Fruit fly (Drosophila melanogaster) whole organism, adult: Measurements from ENCODE around the gene CG6696.

Source experiments
- CG14711 ChIP-seq: fragments of 200-800 bp; sonication (Bioruptor generic); optimal IDR thresholded peaks from 2 replicates; lab custom pipeline; 2018; ENCODE audit warnings: missing biosample characterization, mild to moderate bottlenecking, missing genetic modification characterization, moderate library complexity
- CG33017 ChIP-seq: fragments of 200-800 bp; sonication (Bioruptor generic); optimal IDR thresholded peaks from 2 replicates; lab custom pipeline; 2018; ENCODE audit warnings: missing biosample characterization, mild to moderate bottlenecking, missing genetic modification characterization, moderate library complexity
- Hr96 ChIP-seq: fragments of 200-800 bp; sonication (Bioruptor generic); optimal IDR thresholded peaks from 2 replicates; lab custom pipeline; 2016; ENCODE audit warnings: missing biosample characterization, missing genetic modification characterization
- Mnt ChIP-seq: fragments of 200-800 bp; sonication (Bioruptor generic); optimal IDR thresholded peaks from 2 replicates; lab custom pipeline; 2016; ENCODE audit warnings: missing biosample characterization, mild to moderate bottlenecking, missing genetic modification characterization
- cnc ChIP-seq, 2 experiments: fragments of >200 bp; optimal IDR thresholded peaks; 2 replicates each; lab custom pipeline; 2017
- kay ChIP-seq: fragments of 200-800 bp; sonication (Bioruptor generic); peaks from one replicate; lab custom pipeline; 2016; ENCODE audit warnings: missing biosample characterization, missing genetic modification characterization, borderline replicate concordance
- pad ChIP-seq: fragments of 200-800 bp; sonication (Bioruptor generic); optimal IDR thresholded peaks from 3 replicates; lab custom pipeline; 2017; ENCODE audit warnings: missing biosample characterization, missing genetic modification characterization, mild to moderate bottlenecking, moderate library complexity, missing genetic modification reagents
- tj ChIP-seq: fragments of 200-800 bp; sonication (Bioruptor generic); optimal IDR thresholded peaks from 3 replicates; lab custom pipeline; 2017; ENCODE audit warnings: missing biosample characterization, mild to moderate bottlenecking, missing genetic modification characterization, moderate library complexity
- toe ChIP-seq: fragments of 200-800 bp; sonication (Bioruptor generic); optimal IDR thresholded peaks from 2 replicates; lab custom pipeline; 2016; ENCODE audit warnings: missing biosample characterization, missing genetic modification characterization

DNA sequence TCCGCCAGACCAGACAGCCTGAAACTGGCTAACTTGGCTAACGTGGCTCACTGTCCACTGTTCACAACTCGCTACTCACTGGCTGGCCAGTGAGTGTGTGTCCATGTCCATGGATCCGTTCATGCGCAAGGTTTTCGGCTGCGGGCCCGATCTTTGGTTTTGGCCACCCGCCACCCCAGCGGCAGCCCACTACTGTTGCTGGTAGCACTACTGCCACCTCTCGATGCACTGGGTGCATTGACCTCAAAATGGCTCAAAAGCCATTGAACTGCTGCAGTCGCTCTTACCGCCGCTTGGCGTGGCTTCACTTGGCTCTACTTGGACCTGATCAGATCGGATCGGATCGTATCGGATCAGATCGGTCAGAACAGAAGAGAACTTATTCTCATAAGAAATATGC lies 19.5 kb upstream of the CG6696 start:
- TF ChIP-seq Hr96 (GFP tag; lab: Kevin White, UChicago) (no peak), CG33017 (tag; lab: Kevin White, UChicago) (no peak), cnc (optimal IDR thresholded peaks at IDR 0.05; lab: Kevin White, UChicago) (no peak), toe (GFP tag; lab: Kevin White, UChicago) (no peak), pad (GFP tag; lab: Kevin White, UChicago) (no peak), Mnt (GFP tag; lab: Kevin White, UChicago) (no peak), CG14711 (tag; lab: Kevin White, UChicago) (no peak), kay (GFP tag; lab: Kevin White, UChicago) (no peak), tj (GFP tag; lab: Kevin White, UChicago) (no peak)
